Worm (Caenorhabditis elegans) whole organism, L2 larva: ENCODE measurements around the gene srsx-16.

ENCODE experiments used
- ceh-82 ChIP-seq: fragments of 150-350 bp; optimal IDR thresholded peaks from 2 replicates; lab custom pipeline; 2014; ENCODE audit warnings: missing biosample characterization, missing genetic modification characterization
- egl-27 ChIP-seq: sonication (generic microtip); optimal IDR thresholded peaks from 3 replicates; lab custom pipeline; 2017; ENCODE audit warnings: missing biosample characterization, missing genetic modification reagents, missing genetic modification characterization
- nhr-10 ChIP-seq: sonication (generic microtip); optimal IDR thresholded peaks from 2 replicates; lab custom pipeline; 2017; ENCODE audit warnings: missing biosample characterization, missing genetic modification characterization
- nhr-77 ChIP-seq: fragments of 150-350 bp; optimal IDR thresholded peaks from 2 replicates; lab custom pipeline; 2014; ENCODE audit warnings: missing biosample characterization, missing genetic modification characterization
- snpc-4 ChIP-seq: fragments of 150-350 bp; optimal IDR thresholded peaks from 2 replicates; lab custom pipeline; 2014; ENCODE audit warnings: missing biosample characterization, missing genetic modification characterization
- unc-62 ChIP-seq: fragments of 150-350 bp; optimal IDR thresholded peaks from 2 replicates; lab custom pipeline; 2014; ENCODE audit warnings: missing biosample characterization, missing genetic modification reagents, missing genetic modification characterization
- ztf-4 ChIP-seq: fragments of 150-350 bp; optimal IDR thresholded peaks from 2 replicates; lab custom pipeline; 2014; ENCODE audit warnings: missing biosample characterization, missing genetic modification characterization

- TF ChIP-seq ztf-4 (tag; lab: Kevin White, UChicago), result no peak
- no peak for TF ChIP-seq egl-27 (tag; lab: Kevin White, UChicago)
- TF ChIP-seq unc-62 (GFP tag; lab: Kevin White, UChicago), result no peak
- TF ChIP-seq snpc-4 (tag; lab: Kevin White, UChicago), result no peak
- no peak for TF ChIP-seq nhr-77 (tag; lab: Kevin White, UChicago)
- TF ChIP-seq nhr-10, result no peak
- TF ChIP-seq ceh-82 (tag; lab: Kevin White, UChicago), result no peak
Observed at ce11 chrIV:5654693-5655092, 35.1 kb upstream of the srsx-16 start.
